Fruit fly (Drosophila melanogaster) whole organism, pupa: ENCODE measurements around the gene CG18223.

ENCODE experiments used
- CG13204 ChIP-seq: fragments of 200-800 bp; sonication (Bioruptor generic); optimal IDR thresholded peaks from 2 replicates; lab custom pipeline; 2018; ENCODE audit warnings: missing biosample characterization, mild to moderate bottlenecking, missing genetic modification characterization, moderate library complexity
- CG15710 ChIP-seq: fragments of 200-800 bp; sonication (Bioruptor generic); optimal IDR thresholded peaks from 2 replicates; lab custom pipeline; 2018; ENCODE audit warnings: missing biosample characterization, mild to moderate bottlenecking, missing genetic modification characterization, moderate library complexity
- CG17806 ChIP-seq: fragments of 200-800 bp; sonication (Bioruptor generic); optimal IDR thresholded peaks from 2 replicates; lab custom pipeline; 2018; ENCODE audit warnings: missing biosample characterization, mild to moderate bottlenecking, missing genetic modification characterization, moderate library complexity
- CG8159 ChIP-seq: fragments of 200-800 bp; sonication (Bioruptor generic); optimal IDR thresholded peaks from 3 replicates; lab custom pipeline; 2018; ENCODE audit warnings: missing biosample characterization, mild to moderate bottlenecking, missing genetic modification characterization, moderate library complexity
- CG8301 ChIP-seq: fragments of 200-800 bp; sonication (Bioruptor generic); optimal IDR thresholded peaks from 2 replicates; lab custom pipeline; 2018; ENCODE audit warnings: missing biosample characterization, mild to moderate bottlenecking, missing genetic modification characterization
- D1 ChIP-seq: fragments of 200-800 bp; sonication (Bioruptor generic); optimal IDR thresholded peaks from 2 replicates; lab custom pipeline; 2018; ENCODE audit warnings: missing biosample characterization, mild to moderate bottlenecking, missing genetic modification characterization, moderate library complexity
- EcR ChIP-seq: fragments of 200-800 bp; sonication (Bioruptor generic); optimal IDR thresholded peaks from 3 replicates; lab custom pipeline; 2019; ENCODE audit warnings: missing biosample characterization, missing genetic modification characterization, mild to moderate bottlenecking, moderate library complexity, missing genetic modification reagents
- Ets98B ChIP-seq: fragments of 200-800 bp; sonication (Bioruptor generic); IDR thresholded peaks from 2 replicates; pipeline ENCODE4 v1.3.6; 2022; ENCODE audit warnings: missing biosample characterization, missing genetic modification characterization
- Pif1A ChIP-seq: fragments of 200-800 bp; sonication (Bioruptor generic); optimal IDR thresholded peaks from 3 replicates; lab custom pipeline; 2016; ENCODE audit warnings: missing biosample characterization, missing genetic modification characterization
- Pif1B ChIP-seq: fragments of 200-800 bp; sonication (Bioruptor generic); optimal IDR thresholded peaks from 3 replicates; lab custom pipeline; 2016; ENCODE audit warnings: missing biosample characterization, missing genetic modification characterization
- rn ChIP-seq: fragments of 200-800 bp; sonication (Bioruptor generic); IDR thresholded peaks from 2 replicates; pipeline ENCODE4 v1.3.6; 2022; ENCODE audit warnings: missing biosample characterization, missing genetic modification characterization

- TF ChIP-seq rn, result no peak
- TF ChIP-seq CG13204 (GFP tag; lab: Kevin White, UChicago), result no peak
- no peak for TF ChIP-seq D1 (tag; lab: Kevin White, UChicago)
- TF ChIP-seq CG17806 (tag; lab: Kevin White, UChicago), result no peak
- peak; percentile 83 for TF ChIP-seq EcR (GFP tag; lab: Kevin White, UChicago)
- TF ChIP-seq Pif1B (GFP tag; lab: Kevin White, UChicago), result no peak
- no peak for TF ChIP-seq CG8159
- TF ChIP-seq CG15710 (tag; lab: Kevin White, UChicago), result no peak
- TF ChIP-seq CG8301 (tag; lab: Kevin White, UChicago), result no peak
- no peak for TF ChIP-seq Ets98B (GFP tag; lab: Robert Waterston, UW)
- TF ChIP-seq Pif1A (GFP tag; lab: Kevin White, UChicago), result no peak
Measured at dm6 chr3L:18891986-18892385, 28.1 kb downstream of the CG18223 start, which contains the start of gene NijB.
